Worm (Caenorhabditis elegans): ENCODE results near the gene C49F5.13.

DNA sequence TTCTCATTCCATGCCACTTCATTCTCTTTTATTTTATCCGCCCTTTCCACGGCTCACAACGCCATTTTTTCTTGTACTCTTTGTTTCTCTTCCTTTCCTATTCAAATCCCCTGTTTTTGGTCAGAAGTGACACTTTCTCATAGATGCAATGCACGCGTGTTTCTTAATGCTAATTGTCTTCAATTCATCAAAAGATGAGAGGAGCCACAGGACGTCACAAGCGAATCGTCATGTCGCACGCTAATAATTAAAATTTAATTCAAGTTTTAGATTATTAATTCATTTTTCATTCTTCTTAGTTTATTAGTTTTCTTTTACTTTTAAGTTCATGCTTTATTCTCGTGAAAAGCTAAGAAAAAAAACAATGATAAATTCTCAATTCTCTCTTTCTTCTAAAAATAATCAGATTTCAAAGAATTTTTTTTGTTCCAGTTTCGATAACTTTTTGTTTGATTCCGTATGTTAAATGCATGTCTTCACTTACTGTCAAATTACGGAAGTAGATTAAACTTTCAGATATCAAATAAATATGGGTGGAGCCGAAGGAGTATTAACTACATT, 40.4 kb upstream of the C49F5.13 start, which contains the start of gene Y62H9A.14:
- TF ChIP-seq ceh-18 (tag; optimal IDR thresholded peaks at IDR 0.05) (no peak), gmeb-2 (tag; optimal IDR thresholded peaks at IDR 0.05) (no peak), hlh-30 (tag; optimal IDR thresholded peaks at IDR 0.05; ENCODE audit: insufficient read depth) (no peak), dve-1 (tag; optimal IDR thresholded peaks at IDR 0.05) (no peak), ama-1 (optimal IDR thresholded peaks at IDR 0.05) (no peak), rnt-1 (tag; optimal IDR thresholded peaks at IDR 0.05) (no peak), nfya-1 (tag; optimal IDR thresholded peaks at IDR 0.05) (no peak), ets-4 (tag; optimal IDR thresholded peaks at IDR 0.05) (no peak), fkh-6 (tag; optimal IDR thresholded peaks at IDR 0.05) (no peak), sox-4 (tag; optimal IDR thresholded peaks at IDR 0.05) (no peak), nhr-232 (tag; optimal IDR thresholded peaks at IDR 0.05) (no peak), tbx-2 (tag; optimal IDR thresholded peaks at IDR 0.05) (no peak), sdc-2 (tag; optimal IDR thresholded peaks at IDR 0.05) (no peak), npax-4 (tag; optimal IDR thresholded peaks at IDR 0.05) (no peak)

Data from whole organism, late embryonic.